Fruit fly (Drosophila melanogaster) Kc167 (cell line): ENCODE measurements around the gene Yip1d1.
A peak's percentile ranks its signal among the peaks of the same experiment; 100 is the strongest.

Experiments used
- Myc ChIP-seq: fragments of >200 bp; optimal IDR thresholded peaks from 2 replicates; lab custom pipeline; 2017; ENCODE audit warnings: missing external identifiers
- Sin3A ChIP-seq: fragments of >200 bp; optimal IDR thresholded peaks from 2 replicates; lab custom pipeline; 2018; ENCODE audit warnings: missing external identifiers
- h ChIP-seq: fragments of >200 bp; optimal IDR thresholded peaks from 3 replicates; lab custom pipeline; 2018; ENCODE audit warnings: missing external identifiers
- insv ChIP-seq: fragments of >200 bp; optimal IDR thresholded peaks from 3 replicates; lab custom pipeline; 2018; ENCODE audit warnings: missing external identifiers
- psq ChIP-seq: fragments of >200 bp; optimal IDR thresholded peaks from 2 replicates; lab custom pipeline; 2017; ENCODE audit warnings: missing external identifiers
- ttk ChIP-seq: sonication (Bioruptor generic); optimal IDR thresholded peaks from 2 replicates; lab custom pipeline; 2017; ENCODE audit warnings: missing external identifiers

Yip1d1 gene

dm6 chr2L:13004059-13004870 lies 3.8 kb upstream of the Yip1d1 start, which contains the start of the genes Vha68-1 and mTor:
Gene Vha68-1, minus strand, starts transcription at chr2L:13004107.
Gene mTor, plus strand, starts transcription at chr2L:13004480.
- TF ChIP-seq Sin3A: no peak
- TF ChIP-seq Myc (lab: Kevin White, UChicago): no peak
- no peak for TF ChIP-seq ttk (lab: Kevin White, UChicago)
- TF ChIP-seq psq (lab: Kevin White, UChicago): no peak

DNA sequence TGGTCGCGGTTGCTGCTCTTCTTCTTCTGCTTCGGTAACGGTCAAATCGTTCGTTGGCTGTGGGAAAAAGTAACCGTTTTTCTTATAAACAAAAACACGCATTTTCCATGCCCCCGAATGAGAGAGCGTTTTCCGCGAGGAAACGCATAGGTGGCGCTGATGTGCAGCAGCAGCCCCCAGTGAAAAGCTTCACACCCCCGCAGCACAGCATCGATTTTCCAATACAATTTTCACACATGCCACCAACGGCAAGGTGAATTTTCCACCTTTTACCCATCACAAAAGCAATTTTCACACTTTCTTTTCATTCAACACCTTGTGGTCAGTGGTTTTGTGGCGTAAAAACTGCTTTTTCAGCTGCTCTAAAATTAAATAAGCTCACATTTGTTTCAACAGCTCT lies 3.2 kb upstream of the Yip1d1 start:
- TF ChIP-seq psq (lab: Kevin White, UChicago) (no peak), ttk (lab: Kevin White, UChicago) (no peak), Sin3A (no peak), insv (no peak), h (lab: Kevin White, UChicago) (no peak), Myc (lab: Kevin White, UChicago) (no peak)

dm6 chr2L:12985043-12985442 lies 15.4 kb downstream of the Yip1d1 start:
- no peak for TF ChIP-seq Sin3A
- no peak for TF ChIP-seq Myc (lab: Kevin White, UChicago)
- no peak for TF ChIP-seq psq (lab: Kevin White, UChicago)
- TF ChIP-seq ttk (lab: Kevin White, UChicago): no peak
- no peak for TF ChIP-seq h (lab: Kevin White, UChicago)
- no peak for TF ChIP-seq insv

DNA sequence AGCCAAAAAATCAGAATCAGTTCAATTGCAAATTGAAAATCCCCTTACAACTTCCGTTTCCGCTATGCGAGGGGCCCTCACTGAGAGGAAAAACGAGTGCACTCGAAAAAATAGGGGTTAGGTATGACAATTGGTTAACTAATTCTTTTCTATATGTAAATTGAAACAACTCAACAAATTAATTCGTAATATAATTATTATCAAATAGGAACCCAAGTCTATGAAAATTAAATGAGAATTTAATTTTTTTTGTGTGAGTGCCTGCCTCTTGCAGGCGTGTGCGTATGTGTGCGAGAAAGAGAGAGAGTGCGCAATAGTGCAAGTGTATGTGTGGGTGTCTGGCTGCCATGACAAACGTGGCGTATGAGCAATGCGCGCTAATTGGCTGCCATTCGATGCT lies 18.3 kb downstream of the Yip1d1 start:
- TF ChIP-seq ttk (lab: Kevin White, UChicago) (no peak), Myc (lab: Kevin White, UChicago) (no peak), insv (no peak), h (lab: Kevin White, UChicago) (no peak), Sin3A (no peak), psq (lab: Kevin White, UChicago) (no peak)

DNA sequence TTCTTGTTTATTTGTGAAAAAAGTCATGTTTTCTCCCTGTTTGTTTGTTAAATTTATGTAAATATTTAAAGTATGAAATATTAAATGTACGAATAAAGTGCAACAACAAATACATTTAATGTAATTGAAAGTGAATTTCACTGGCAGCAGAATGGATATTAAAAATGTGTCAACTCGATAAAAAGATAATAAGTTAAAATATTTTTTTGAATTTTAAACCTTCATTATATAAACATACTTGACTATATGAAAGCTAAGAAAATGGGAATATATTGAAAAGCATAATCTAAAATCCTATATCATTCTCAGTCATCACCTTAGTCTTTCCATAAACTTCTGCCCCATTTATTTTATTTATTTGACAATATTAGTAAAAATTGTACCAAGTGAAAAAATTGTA lies 21.9 kb downstream of the Yip1d1 start, which contains the start of gene Vha68-3:
TSS of gene Vha68-3 (plus strand) at position 301 of the 400 bp plus-strand sequence.
- TF ChIP-seq Sin3A (no peak), psq (lab: Kevin White, UChicago) (no peak), insv (no peak), ttk (lab: Kevin White, UChicago) (no peak)

- no peak for TF ChIP-seq h (lab: Kevin White, UChicago)
- no peak for TF ChIP-seq psq (lab: Kevin White, UChicago)
- TF ChIP-seq Myc (lab: Kevin White, UChicago): no peak
- TF ChIP-seq insv: no peak
- TF ChIP-seq ttk (lab: Kevin White, UChicago): no peak
Observed at dm6 chr2L:12975367-12975655, 25.1 kb downstream of the Yip1d1 start.

DNA sequence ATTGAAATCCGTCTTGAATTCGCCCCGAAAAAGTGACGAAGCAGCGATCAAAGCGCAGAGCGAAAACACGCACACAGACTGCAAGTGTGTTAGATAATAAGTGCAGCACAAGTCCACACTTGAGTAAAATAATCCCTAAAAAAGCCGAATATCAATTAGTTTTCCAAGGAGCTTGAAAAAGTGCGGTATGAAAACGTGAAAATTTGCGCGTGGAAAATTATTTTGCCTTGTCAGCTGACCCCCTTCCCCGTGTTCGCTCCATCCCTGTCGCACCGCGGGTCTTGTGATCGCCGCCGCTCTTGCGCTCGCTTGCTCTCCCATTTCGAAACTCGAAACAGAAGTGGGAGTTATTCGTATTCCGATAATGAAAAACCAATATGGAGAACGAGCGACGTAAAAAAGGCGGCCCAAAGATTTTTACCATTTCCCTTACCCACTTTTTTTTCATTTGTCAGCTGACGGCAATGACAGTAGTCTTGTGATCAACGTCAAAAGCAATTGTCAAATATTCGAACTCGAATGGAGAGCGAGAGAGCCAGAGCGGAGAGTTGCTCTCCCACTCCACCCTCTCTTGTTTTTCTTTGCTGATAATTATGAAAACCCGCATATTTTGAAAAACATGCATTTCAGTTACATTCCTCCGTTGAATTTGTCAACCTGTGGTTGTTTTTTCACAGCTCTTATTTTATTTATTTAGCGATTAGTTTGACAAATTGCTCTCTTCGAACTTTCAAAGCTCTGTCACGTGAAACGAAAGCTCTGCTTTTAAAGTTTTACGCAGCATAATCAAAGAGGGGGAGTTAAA lies 25.7 kb downstream of the Yip1d1 start:
- TF ChIP-seq psq (lab: Kevin White, UChicago): peak; percentile 26
- no peak for TF ChIP-seq h (lab: Kevin White, UChicago)

DNA sequence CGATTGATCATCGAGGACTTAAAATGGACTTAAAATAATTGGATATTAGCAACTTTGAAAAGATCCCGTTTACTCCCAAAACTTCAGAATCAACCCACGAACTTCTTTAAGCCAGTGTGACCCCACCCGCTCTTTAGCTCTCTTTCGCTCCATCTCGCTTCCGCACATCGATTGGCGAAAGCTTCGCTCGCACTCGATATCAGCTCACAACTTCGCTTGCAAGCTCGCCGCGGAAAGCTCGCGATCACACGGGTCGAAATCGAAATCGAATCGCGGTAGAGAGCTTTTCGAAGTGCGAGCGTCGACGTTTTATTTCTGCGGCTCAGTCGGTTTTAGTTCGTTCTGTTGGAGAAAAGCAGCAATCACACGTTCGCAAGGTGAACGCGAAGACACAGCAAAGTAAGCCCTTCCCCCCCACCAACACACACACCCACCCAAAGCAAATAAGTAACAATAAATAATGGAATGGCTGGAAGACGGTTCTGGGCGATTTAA lies 26.3 kb downstream of the Yip1d1 start, which contains the start of gene Vha68-2:
TSS of gene Vha68-2 (plus strand) at position 278 of the 495 bp plus-strand sequence.
- TF ChIP-seq h (lab: Kevin White, UChicago): no peak

DNA sequence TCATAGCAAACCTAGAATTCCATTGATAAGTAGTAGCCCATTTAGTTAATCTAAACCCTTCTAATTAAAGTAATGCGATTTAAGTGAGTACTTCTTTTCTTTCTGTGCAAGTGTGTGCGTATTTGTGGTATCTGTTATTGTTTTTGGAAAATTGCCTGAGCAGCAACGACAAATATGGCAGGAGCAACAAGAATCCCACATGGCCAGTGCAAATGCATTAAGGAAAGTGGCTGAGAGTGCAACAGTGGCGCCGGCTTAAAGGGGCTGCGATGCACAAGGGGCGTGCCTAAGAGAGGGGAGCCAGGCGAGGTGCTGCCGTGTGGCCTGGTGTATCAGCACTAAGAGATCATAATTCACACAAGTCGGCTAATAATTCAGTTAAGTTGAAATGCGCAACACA lies 30.9 kb downstream of the Yip1d1 start:
- TF ChIP-seq ttk (lab: Kevin White, UChicago): no peak
- TF ChIP-seq h (lab: Kevin White, UChicago): no peak
- TF ChIP-seq Myc (lab: Kevin White, UChicago): no peak

DNA sequence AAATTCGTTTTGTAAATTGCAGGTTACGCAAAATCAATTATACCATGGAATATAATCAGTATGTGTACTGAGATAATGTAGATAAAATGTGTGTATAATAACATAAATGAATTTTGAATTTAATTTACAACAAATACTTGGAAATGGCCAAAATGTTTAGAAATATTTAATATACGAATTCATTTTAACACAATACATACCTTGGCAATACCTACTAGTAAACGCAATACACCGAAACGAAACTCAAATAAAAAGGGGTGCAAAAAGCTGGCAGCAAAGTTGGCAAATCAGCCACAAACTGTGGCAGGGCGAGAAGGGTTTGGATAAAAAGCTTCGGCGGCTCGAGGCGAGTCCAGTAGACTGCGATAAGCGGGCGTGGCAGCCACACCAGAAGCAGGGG lies 34.1 kb downstream of the Yip1d1 start, which contains the start of gene CG16800:
TSS of gene CG16800 (plus strand) at position 301 of the 400 bp plus-strand sequence.
- TF ChIP-seq Sin3A (no peak), insv (no peak), Myc (lab: Kevin White, UChicago) (no peak), h (lab: Kevin White, UChicago) (no peak), psq (lab: Kevin White, UChicago) (no peak), ttk (lab: Kevin White, UChicago) (no peak)

DNA sequence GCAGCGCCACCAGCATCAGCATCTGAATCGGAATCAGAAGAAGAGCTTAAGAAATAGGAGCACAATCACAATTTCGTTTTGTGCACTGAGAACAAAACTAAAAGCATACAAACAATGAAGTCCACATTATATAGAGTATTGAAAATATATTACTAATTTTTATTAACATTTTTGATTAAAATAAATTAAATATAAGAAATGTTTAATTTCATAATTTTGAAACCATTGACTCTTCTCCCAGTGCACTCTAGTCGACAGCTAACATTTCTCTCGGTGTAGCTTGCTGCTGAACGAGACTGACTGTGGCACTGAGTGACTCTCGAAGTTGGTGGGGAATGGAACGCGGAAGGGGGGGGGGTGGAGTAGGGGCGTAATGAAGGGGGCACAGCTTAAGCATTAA lies 49.8 kb downstream of the Yip1d1 start:
- TF ChIP-seq Sin3A: no peak
- TF ChIP-seq psq (lab: Kevin White, UChicago): no peak
- TF ChIP-seq Myc (lab: Kevin White, UChicago): no peak
- TF ChIP-seq insv: no peak
- TF ChIP-seq h (lab: Kevin White, UChicago): no peak
- no peak for TF ChIP-seq ttk (lab: Kevin White, UChicago)
